Worm (Caenorhabditis elegans): Measurements from ENCODE around the gene chil-22.

DNA sequence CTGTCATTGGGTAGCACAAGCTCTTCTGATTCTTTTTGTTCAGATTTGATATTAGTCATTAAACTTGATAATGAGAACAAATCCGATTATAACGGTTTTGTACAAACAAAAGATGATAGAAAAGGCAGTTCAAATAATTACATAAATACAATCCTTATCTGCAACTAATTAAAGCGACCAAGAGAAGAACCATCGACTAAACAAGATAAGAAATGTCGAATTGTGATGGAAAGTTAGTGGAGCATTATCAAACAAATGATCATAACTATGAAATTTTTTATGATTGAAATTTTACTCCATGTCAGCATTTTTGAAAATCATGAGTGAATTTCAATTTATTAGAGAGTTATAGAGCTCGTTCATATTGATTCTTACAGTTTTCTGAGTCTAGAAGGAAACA lies 2.4 kb upstream of the chil-22 start, which contains the start of gene chil-23:
- TF ChIP-seq nhr-25 (tag; optimal IDR thresholded peaks at IDR 0.05) (no peak), aly-2 (tag; optimal IDR thresholded peaks at IDR 0.05) (no peak), nhr-6 (tag; optimal IDR thresholded peaks at IDR 0.05) (no peak), sem-4 (tag; optimal IDR thresholded peaks at IDR 0.05) (no peak), lin-13 (GFP tag; optimal IDR thresholded peaks at IDR 0.05) (no peak), egl-27 (tag; optimal IDR thresholded peaks at IDR 0.05) (no peak), unc-62 (GFP tag; optimal IDR thresholded peaks at IDR 0.05) (no peak), dmd-4 (tag; optimal IDR thresholded peaks at IDR 0.05) (no peak), crh-2 (tag; optimal IDR thresholded peaks at IDR 0.05) (peak; percentile 23), nhr-77 (tag; optimal IDR thresholded peaks at IDR 0.05) (no peak), zag-1 (tag; optimal IDR thresholded peaks at IDR 0.05) (no peak), lin-11 (tag; optimal IDR thresholded peaks at IDR 0.05) (no peak), ama-1 (optimal IDR thresholded peaks at IDR 0.05) (no peak)

Data from whole organism, L2 larva.